Fruit fly (Drosophila melanogaster) whole organism, embryonic: ENCODE measurements around the gene lbl.

Experiments used
- Abd-B ChIP-seq: fragments of 200-800 bp; sonication (Bioruptor generic); optimal IDR thresholded peaks from 2 replicates; lab custom pipeline; 2018; ENCODE audit warnings: missing biosample characterization, mild to moderate bottlenecking, missing genetic modification characterization, moderate library complexity
- Awh ChIP-seq: fragments of 200-800 bp; sonication (Bioruptor generic); IDR thresholded peaks from 2 replicates; pipeline ENCODE4, ENCODE4 v1.3.6; 2022; ENCODE audit warnings: missing biosample characterization, missing genetic modification characterization
- B-H2 ChIP-seq: fragments of 200-800 bp; sonication (Bioruptor generic); optimal IDR thresholded peaks from 2 replicates; lab custom pipeline; 2018; ENCODE audit warnings: missing biosample characterization, mild to moderate bottlenecking, missing genetic modification characterization
- BEAF-32 ChIP-seq: fragments of 200-800 bp; sonication (Bioruptor generic); optimal IDR thresholded peaks from 3 replicates; lab custom pipeline; 2017; ENCODE audit warnings: missing biosample characterization, missing genetic modification characterization, mild to moderate bottlenecking, moderate library complexity, missing genetic modification reagents
- Bdp1 ChIP-seq: fragments of 200-800 bp; sonication (Bioruptor generic); optimal IDR thresholded peaks from 3 replicates; lab custom pipeline; 2016; ENCODE audit warnings: missing biosample characterization, missing genetic modification characterization
- Bgb ChIP-seq: fragments of 200-800 bp; sonication (Bioruptor generic); IDR thresholded peaks from 2 replicates; pipeline ENCODE4 v1.3.6; 2022; ENCODE audit warnings: missing biosample characterization, missing genetic modification characterization; ENCODE audit not compliant: partially characterized antibody
- CG10959 ChIP-seq: fragments of 200-800 bp; sonication (Bioruptor generic); IDR thresholded peaks from 2 replicates; pipeline ENCODE4 v1.3.6; 2022; ENCODE audit warnings: missing biosample characterization, missing genetic modification characterization
- CG10979 ChIP-seq: fragments of 200-800 bp; sonication (Bioruptor generic); optimal IDR thresholded peaks from 2 replicates; lab custom pipeline; 2018; ENCODE audit warnings: missing biosample characterization, mild to moderate bottlenecking, missing genetic modification characterization, moderate library complexity
- CG11247 ChIP-seq: fragments of 200-800 bp; sonication (Bioruptor generic); IDR thresholded peaks from 2 replicates; pipeline ENCODE4 v1.3.6; 2022; ENCODE audit warnings: missing biosample characterization, missing genetic modification characterization
- CG11456 ChIP-seq: fragments of 200-800 bp; sonication (Bioruptor generic); IDR thresholded peaks from 3 replicates; pipeline ENCODE4 v1.3.6; 2022; ENCODE audit warnings: missing biosample characterization, missing genetic modification characterization
- CG11560 ChIP-seq: fragments of 200-800 bp; sonication (Bioruptor generic); IDR thresholded peaks from 3 replicates; pipeline ENCODE4 v1.3.6; 2022; ENCODE audit warnings: missing biosample characterization, missing genetic modification characterization
- CG11696 ChIP-seq: fragments of 200-800 bp; sonication (Bioruptor generic); IDR thresholded peaks from 2 replicates; pipeline ENCODE4 v1.3.6; 2022; ENCODE audit warnings: missing biosample characterization, missing genetic modification characterization
- CG12942 ChIP-seq: fragments of 200-800 bp; sonication (Bioruptor generic); optimal IDR thresholded peaks from 3 replicates; lab custom pipeline; 2016; ENCODE audit warnings: missing biosample characterization, missing genetic modification characterization
- CG13624 ChIP-seq: fragments of 200-800 bp; sonication (Bioruptor generic); optimal IDR thresholded peaks from 2 replicates; lab custom pipeline; 2016; ENCODE audit warnings: missing biosample characterization, missing genetic modification characterization
- CG15601 ChIP-seq: fragments of 200-800 bp; sonication (Bioruptor generic); optimal IDR thresholded peaks from 3 replicates; lab custom pipeline; 2019; ENCODE audit warnings: missing biosample characterization, mild to moderate bottlenecking, missing genetic modification characterization, moderate library complexity
- CG16815 ChIP-seq: fragments of 200-800 bp; sonication (Bioruptor generic); optimal IDR thresholded peaks from 3 replicates; lab custom pipeline; 2017; ENCODE audit warnings: missing biosample characterization, mild to moderate bottlenecking, missing genetic modification characterization
- CG17361 ChIP-seq: fragments of 200-800 bp; sonication (Bioruptor generic); IDR thresholded peaks from 3 replicates; pipeline ENCODE4 v1.3.6; 2022; ENCODE audit warnings: missing biosample characterization, missing genetic modification characterization
- CG17612 ChIP-seq: fragments of 200-800 bp; sonication (Bioruptor generic); IDR thresholded peaks from 2 replicates; pipeline ENCODE4 v1.3.6; 2022; ENCODE audit warnings: missing biosample characterization, missing genetic modification characterization
- CG2116 ChIP-seq: fragments of 200-800 bp; sonication (Bioruptor generic); optimal IDR thresholded peaks from 3 replicates; lab custom pipeline; 2018; ENCODE audit warnings: missing biosample characterization, mild to moderate bottlenecking, missing genetic modification characterization
- CG2199 ChIP-seq: fragments of 200-800 bp; sonication (Bioruptor generic); IDR thresholded peaks from 3 replicates; pipeline ENCODE4 v1.3.6; 2022; ENCODE audit warnings: missing biosample characterization, missing genetic modification characterization
- CG2712 ChIP-seq: fragments of 200-800 bp; optimal IDR thresholded peaks from 3 replicates; lab custom pipeline; 2019; ENCODE audit warnings: missing biosample characterization, mild to moderate bottlenecking, missing genetic modification characterization, moderate library complexity
- CG2875 ChIP-seq: fragments of 200-800 bp; sonication (Bioruptor generic); optimal IDR thresholded peaks from 2 replicates; lab custom pipeline; 2017; ENCODE audit warnings: missing biosample characterization, mild to moderate bottlenecking, missing genetic modification characterization, missing genetic modification reagents
- CG3065 ChIP-seq: fragments of 200-800 bp; sonication (Bioruptor generic); optimal IDR thresholded peaks from 2 replicates; lab custom pipeline; 2016; ENCODE audit warnings: missing biosample characterization, missing genetic modification characterization
- CG31365 ChIP-seq: fragments of 200-800 bp; sonication (Bioruptor generic); optimal IDR thresholded peaks from 2 replicates; lab custom pipeline; 2018; ENCODE audit warnings: missing biosample characterization, mild to moderate bottlenecking, missing genetic modification characterization
- CG4282 ChIP-seq: fragments of 200-800 bp; sonication (Bioruptor generic); optimal IDR thresholded peaks from 2 replicates; lab custom pipeline; 2016; ENCODE audit warnings: missing biosample characterization, missing genetic modification characterization
- CG43689 ChIP-seq: fragments of 200-800 bp; sonication (Bioruptor generic); IDR thresholded peaks from 2 replicates; pipeline ENCODE4 v1.3.6; 2022; ENCODE audit warnings: missing biosample characterization, missing genetic modification characterization
- CG6254 ChIP-seq: fragments of 200-800 bp; sonication (Bioruptor generic); optimal IDR thresholded peaks from 3 replicates; lab custom pipeline; 2017; ENCODE audit warnings: mild to moderate bottlenecking, missing biosample characterization, missing genetic modification reagents, missing genetic modification characterization
- CG7556 ChIP-seq: fragments of 200-800 bp; sonication (Bioruptor generic); optimal IDR thresholded peaks from 2 replicates; lab custom pipeline; 2017; ENCODE audit warnings: missing biosample characterization, mild to moderate bottlenecking, missing genetic modification characterization
- CG7963 ChIP-seq: fragments of 200-800 bp; sonication (Bioruptor generic); IDR thresholded peaks from 3 replicates; pipeline ENCODE4 v1.3.6; 2022; ENCODE audit warnings: missing biosample characterization, missing genetic modification characterization; ENCODE audit not compliant: partially characterized antibody
- CG8359 ChIP-seq: fragments of 200-800 bp; sonication (Bioruptor generic); optimal IDR thresholded peaks from 2 replicates; lab custom pipeline; 2017; ENCODE audit warnings: missing biosample characterization, mild to moderate bottlenecking, missing genetic modification characterization, borderline replicate concordance
- CTCF ChIP-seq: fragments of 200-800 bp; sonication (Bioruptor generic); optimal IDR thresholded peaks from 2 replicates; lab custom pipeline; 2017; ENCODE audit warnings: missing biosample characterization, mild to moderate bottlenecking, missing genetic modification characterization, moderate library complexity
- Camta ChIP-seq: fragments of 200-800 bp; sonication (Bioruptor generic); optimal IDR thresholded peaks from 2 replicates; lab custom pipeline; 2016; ENCODE audit warnings: missing biosample characterization, missing genetic modification characterization
- D19B ChIP-seq: fragments of 200-800 bp; sonication (Bioruptor generic); optimal IDR thresholded peaks from 2 replicates; lab custom pipeline; 2017; ENCODE audit warnings: missing biosample characterization, mild to moderate bottlenecking, missing genetic modification characterization
- Gug ChIP-seq: fragments of 200-800 bp; sonication (Bioruptor generic); IDR thresholded peaks from 4 replicates; pipeline ENCODE4 v1.3.6; 2022; ENCODE audit warnings: missing biosample characterization, missing genetic modification characterization
- Myb ChIP-seq: fragments of 200-800 bp; sonication (Bioruptor generic); optimal IDR thresholded peaks from 2 replicates; lab custom pipeline; 2016; ENCODE audit warnings: missing biosample characterization, missing genetic modification characterization
- Pdp1 ChIP-seq, 2 experiments: fragments of 200-800 bp; sonication (Bioruptor generic); optimal IDR thresholded peaks; 3 replicates each; lab custom pipeline; 2016; ENCODE audit warnings: missing biosample characterization in 2 of 2, missing genetic modification characterization in 2 of 2, mild to moderate bottlenecking in 1 of 2, moderate library complexity in 1 of 2
- Xbp1 ChIP-seq: fragments of 200-800 bp; sonication (Bioruptor generic); optimal IDR thresholded peaks from 3 replicates; lab custom pipeline; 2016; ENCODE audit warnings: missing biosample characterization, mild to moderate bottlenecking, missing genetic modification characterization
- ato ChIP-seq: fragments of 200-800 bp; sonication (Bioruptor generic); IDR thresholded peaks from 2 replicates; pipeline ENCODE4 v1.3.6; 2022; ENCODE audit warnings: missing biosample characterization, missing genetic modification characterization; ENCODE audit not compliant: partially characterized antibody
- bcd ChIP-seq: fragments of 200-800 bp; sonication (Bioruptor generic); optimal IDR thresholded peaks from 2 replicates; lab custom pipeline; 2017; ENCODE audit warnings: missing biosample characterization, mild to moderate bottlenecking, missing genetic modification characterization
- cg ChIP-seq: fragments of 200-800 bp; sonication (Bioruptor generic); optimal IDR thresholded peaks from 3 replicates; lab custom pipeline; 2019; ENCODE audit warnings: missing biosample characterization, mild to moderate bottlenecking, missing genetic modification characterization, moderate library complexity
- croc ChIP-seq: fragments of 200-800 bp; sonication (Bioruptor generic); conservative IDR thresholded peaks from 3 replicates; pipeline ENCODE4 v1.3.6; 2022; ENCODE audit warnings: missing biosample characterization, missing genetic modification characterization
- dati ChIP-seq: fragments of 200-800 bp; sonication (Bioruptor generic); IDR thresholded peaks from 2 replicates; pipeline ENCODE4 v1.3.6; 2022; ENCODE audit warnings: missing biosample characterization, missing genetic modification characterization
- gcm ChIP-seq: fragments of 200-800 bp; sonication (Bioruptor generic); optimal IDR thresholded peaks from 2 replicates; lab custom pipeline; 2019; ENCODE audit warnings: missing biosample characterization, mild to moderate bottlenecking, missing genetic modification characterization, moderate library complexity
- hb ChIP-seq: fragments of 200-800 bp; sonication (Bioruptor generic); IDR thresholded peaks from 3 replicates; pipeline ENCODE4 v1.3.6; 2022; ENCODE audit warnings: missing biosample characterization, missing genetic modification characterization; ENCODE audit not compliant: partially characterized antibody
- hkb ChIP-seq, 2 experiments: fragments of 200-800 bp in 1 of 2; fragments of >200 bp in 1 of 2; sonication (Bioruptor generic) in 1 of 2; IDR thresholded peaks in 1 of 2; optimal IDR thresholded peaks in 1 of 2; 2 replicates each; pipeline versions ENCODE4 v1.3.6 to Lab custom; 2017 to 2022; ENCODE audit warnings: missing biosample characterization in 1 of 2, missing genetic modification characterization in 1 of 2
- jigr1 ChIP-seq: fragments of 200-800 bp; sonication (Bioruptor generic); IDR thresholded peaks from 3 replicates; pipeline ENCODE4 v1.3.6; 2022; ENCODE audit warnings: missing biosample characterization, missing genetic modification characterization
- prd ChIP-seq, 3 experiments: fragments of >200 bp in 2 of 3; fragments of 200-800 bp in 1 of 3; sonication (Bioruptor generic) in 1 of 3; optimal IDR thresholded peaks in 2 of 3; IDR thresholded peaks in 1 of 3; 2 replicates in 2 of 3; 3 replicates in 1 of 3; pipeline versions ENCODE4 v1.3.6 to Lab custom; 2017 to 2022; ENCODE audit warnings: missing biosample characterization in 1 of 3, missing genetic modification characterization in 1 of 3
- ro ChIP-seq: fragments of 200-800 bp; sonication (Bioruptor generic); IDR thresholded peaks from 2 replicates; pipeline ENCODE4 v1.3.6; 2022; ENCODE audit warnings: missing biosample characterization, missing genetic modification characterization
- tin ChIP-seq: fragments of 200-800 bp; sonication (Bioruptor generic); optimal IDR thresholded peaks from 3 replicates; lab custom pipeline; 2016; ENCODE audit warnings: missing biosample characterization, missing genetic modification characterization
- usp ChIP-seq: fragments of >200 bp; optimal IDR thresholded peaks from 2 replicates; lab custom pipeline; 2017; ENCODE audit warnings: missing biosample characterization, missing genetic modification characterization
- wdn ChIP-seq: fragments of 200-800 bp; sonication (Bioruptor generic); IDR thresholded peaks from 2 replicates; pipeline ENCODE4 v1.3.6; 2022; ENCODE audit warnings: missing biosample characterization, missing genetic modification characterization

The lbl gene

dm6 chr3R:21446334-21446733 is 12.4 kb upstream of the lbl start, which contains the start of gene lbe (continued):
- no peak for TF ChIP-seq CG17612 (GFP tag; lab: Robert Waterston, UW)
- peak; percentile 3 for TF ChIP-seq CG13624 (GFP tag; lab: Kevin White, UChicago)
- TF ChIP-seq croc (GFP tag; lab: Robert Waterston, UW): no peak
- TF ChIP-seq Camta: no peak
- TF ChIP-seq CG7963 (GFP tag; lab: Robert Waterston, UW): 0 out of 3 replicates have a peak, but pooled peaks have one; percentile 18
- no peak for TF ChIP-seq CG2199
- TF ChIP-seq ato: peak; percentile 66; the same call in 1 of the 2 replicates
- no peak for TF ChIP-seq CG11696 (GFP tag; lab: Robert Waterston, UW)
- TF ChIP-seq Abd-B: no peak
- TF ChIP-seq CG4282: no peak
- TF ChIP-seq CG10979 (tag; lab: Kevin White, UChicago): no peak
- TF ChIP-seq CG6254 (GFP tag; lab: Kevin White, UChicago): no peak
- TF ChIP-seq CG2712: no peak
- TF ChIP-seq CG11456 (GFP tag; lab: Robert Waterston, UW): no peak
- TF ChIP-seq CG43689 (GFP tag; lab: Robert Waterston, UW): no peak
- TF ChIP-seq CG2875 (GFP tag; lab: Kevin White, UChicago): no peak
- TF ChIP-seq Pdp1 (GFP tag; optimal IDR thresholded peaks at IDR 0.05; lab: Kevin White, UChicago): peak in 1 of 2 experiments; percentile 97
- TF ChIP-seq bcd (GFP tag; lab: Kevin White, UChicago): no peak
- no peak for TF ChIP-seq tin (GFP tag; lab: Kevin White, UChicago)
- no peak for TF ChIP-seq wdn (GFP tag; lab: Robert Waterston, UW)
- TF ChIP-seq jigr1: no peak
- TF ChIP-seq CG10959 (GFP tag; lab: Robert Waterston, UW): no peak
- no peak for TF ChIP-seq CG31365 (tag; lab: Kevin White, UChicago)
- TF ChIP-seq CG8359 (GFP tag; lab: Kevin White, UChicago): peak; percentile 51
- no peak for TF ChIP-seq usp (GFP tag; lab: Kevin White, UChicago)
- TF ChIP-seq CG3065 (GFP tag; lab: Kevin White, UChicago): no peak
- peak; percentile 4 for TF ChIP-seq B-H2
- TF ChIP-seq Bdp1 (GFP tag; lab: Kevin White, UChicago): no peak
- TF ChIP-seq Xbp1: no peak
- no peak for TF ChIP-seq CG15601
- no peak for TF ChIP-seq CG11560 (tag; lab: Robert Waterston, UW)
- no peak for TF ChIP-seq dati (GFP tag; lab: Robert Waterston, UW)
- peak; percentile 52 for TF ChIP-seq cg (GFP tag; lab: Kevin White, UChicago)
- TF ChIP-seq Awh: no peak; the same call in 1 of the 2 replicates
- no peak for TF ChIP-seq CG2116 (GFP tag; lab: Kevin White, UChicago)
- TF ChIP-seq gcm: peak; percentile 63
- TF ChIP-seq CTCF: no peak
- no peak for TF ChIP-seq CG16815 (GFP tag; lab: Kevin White, UChicago)
- no peak for TF ChIP-seq CG12942
- TF ChIP-seq hb: no peak
- TF ChIP-seq BEAF-32: no peak
- TF ChIP-seq D19B (GFP tag; lab: Kevin White, UChicago): no peak
- TF ChIP-seq prd (optimal IDR thresholded peaks at IDR 0.05; lab: Kevin White, UChicago): no peak
- peak; percentile 46; the same call in 1 of the 3 replicates for TF ChIP-seq prd (GFP tag; IDR thresholded peaks at IDR 0.05; lab: Robert Waterston, UW)
- no peak for TF ChIP-seq Myb (GFP tag; lab: Kevin White, UChicago)
- no peak for TF ChIP-seq Gug (GFP tag; lab: Robert Waterston, UW)
- no peak for TF ChIP-seq CG17361
- no peak; the same call in 1 of the 2 replicates for TF ChIP-seq Bgb (GFP tag; lab: Robert Waterston, UW)
- no peak for TF ChIP-seq CG7556 (GFP tag; lab: Kevin White, UChicago)
- no peak for TF ChIP-seq CG11247 (GFP tag; lab: Robert Waterston, UW)
- no peak for TF ChIP-seq ro
- TF ChIP-seq hkb (optimal IDR thresholded peaks at IDR 0.05; lab: Kevin White, UChicago): no peak
- peak; percentile 29; the same call in 1 of the 2 replicates for TF ChIP-seq hkb (GFP tag; IDR thresholded peaks at IDR 0.05; lab: Robert Waterston, UW)
